Fruit fly (Drosophila melanogaster) Kc167 (cell line): ENCODE data around the gene CG10669.

Source experiments
- Myc ChIP-seq: fragments of >200 bp; optimal IDR thresholded peaks from 2 replicates; lab custom pipeline; 2017; ENCODE audit warnings: missing external identifiers
- Sin3A ChIP-seq: fragments of >200 bp; optimal IDR thresholded peaks from 2 replicates; lab custom pipeline; 2018; ENCODE audit warnings: missing external identifiers
- h ChIP-seq: fragments of >200 bp; optimal IDR thresholded peaks from 3 replicates; lab custom pipeline; 2018; ENCODE audit warnings: missing external identifiers
- insv ChIP-seq: fragments of >200 bp; optimal IDR thresholded peaks from 3 replicates; lab custom pipeline; 2018; ENCODE audit warnings: missing external identifiers
- psq ChIP-seq: fragments of >200 bp; optimal IDR thresholded peaks from 2 replicates; lab custom pipeline; 2017; ENCODE audit warnings: missing external identifiers
- ttk ChIP-seq: sonication (Bioruptor generic); optimal IDR thresholded peaks from 2 replicates; lab custom pipeline; 2017; ENCODE audit warnings: missing external identifiers

Gene CG10669

DNA sequence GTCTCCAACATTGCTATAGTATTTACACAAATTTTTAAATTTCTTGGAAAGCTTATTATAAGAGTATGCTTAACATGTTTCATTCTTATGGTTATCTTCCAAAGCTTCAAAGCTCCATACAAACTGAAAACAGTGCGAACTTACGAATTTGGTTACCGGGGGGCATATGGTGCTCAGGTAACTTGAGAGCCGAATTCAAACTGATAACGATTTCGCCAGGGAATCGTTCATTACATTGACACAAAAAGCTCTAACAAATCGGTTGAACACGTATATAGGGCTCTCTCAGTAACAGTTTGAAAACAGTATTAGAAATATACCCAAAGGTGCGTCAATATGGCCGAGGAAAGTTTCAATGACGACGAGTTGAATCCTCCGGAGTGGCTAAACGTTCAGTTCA, 34.5 kb downstream of the CG10669 start, which contains the start of gene CG13659:
Gene CG13659, plus strand, starts transcription at position 317 of the 400 bp plus-strand sequence.
- TF ChIP-seq insv (lab: Kevin White, UChicago), result no peak

DNA sequence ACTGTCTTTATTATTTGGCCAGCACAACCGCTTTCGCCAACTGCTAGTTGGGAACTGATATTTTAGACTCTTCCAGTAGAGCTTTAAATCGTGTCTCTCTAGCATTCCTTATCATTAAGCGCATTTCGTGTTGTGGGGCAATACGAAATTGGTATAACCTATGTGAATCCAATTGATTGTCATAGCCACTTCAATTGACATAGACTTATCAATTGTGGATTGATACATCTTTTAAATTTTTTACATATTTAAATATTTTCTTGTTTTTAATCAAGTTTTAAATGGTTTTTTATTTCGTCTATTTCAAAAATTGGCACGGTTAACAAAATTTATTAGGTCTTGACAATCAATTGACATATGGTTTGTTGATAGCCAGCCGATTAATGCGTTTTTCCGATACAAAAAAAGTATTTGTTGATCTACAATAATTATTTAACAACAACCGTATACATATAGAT, 35.5 kb downstream of the CG10669 start, which contains the start of gene CG31288:
Gene CG31288, minus strand, starts transcription at position 51 of the 458 bp plus-strand sequence.
- TF ChIP-seq h (lab: Kevin White, UChicago) (no peak), psq (no peak), Myc (no peak), Sin3A (lab: Kevin White, UChicago) (no peak), insv (lab: Kevin White, UChicago) (no peak), ttk (lab: Kevin White, UChicago) (no peak)

DNA sequence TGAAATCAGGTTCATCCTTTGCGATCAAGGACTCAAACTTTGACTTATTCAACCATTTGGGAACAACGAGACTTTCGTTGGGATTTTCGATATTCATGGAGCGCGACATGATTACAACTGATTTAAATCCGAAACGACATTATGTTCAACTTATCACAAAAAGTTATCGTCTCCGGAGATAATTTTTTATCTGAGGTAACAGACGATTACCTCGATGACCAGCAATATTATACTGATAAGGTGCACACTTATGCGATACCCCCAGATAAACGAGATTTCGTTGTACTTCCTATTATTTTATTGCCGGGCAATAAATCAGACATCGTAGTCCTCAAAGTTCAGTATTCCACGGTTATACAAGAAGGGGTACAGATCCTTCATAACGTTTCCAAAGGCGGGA, 37.4 kb downstream of the CG10669 start, which contains the start of gene CG31097:
Gene CG31097, minus strand, starts transcription at position 101 of the 400 bp plus-strand sequence.
- TF ChIP-seq ttk (lab: Kevin White, UChicago) (no peak), insv (lab: Kevin White, UChicago) (no peak), Myc (no peak), Sin3A (lab: Kevin White, UChicago) (no peak), h (lab: Kevin White, UChicago) (no peak), psq (no peak)

DNA sequence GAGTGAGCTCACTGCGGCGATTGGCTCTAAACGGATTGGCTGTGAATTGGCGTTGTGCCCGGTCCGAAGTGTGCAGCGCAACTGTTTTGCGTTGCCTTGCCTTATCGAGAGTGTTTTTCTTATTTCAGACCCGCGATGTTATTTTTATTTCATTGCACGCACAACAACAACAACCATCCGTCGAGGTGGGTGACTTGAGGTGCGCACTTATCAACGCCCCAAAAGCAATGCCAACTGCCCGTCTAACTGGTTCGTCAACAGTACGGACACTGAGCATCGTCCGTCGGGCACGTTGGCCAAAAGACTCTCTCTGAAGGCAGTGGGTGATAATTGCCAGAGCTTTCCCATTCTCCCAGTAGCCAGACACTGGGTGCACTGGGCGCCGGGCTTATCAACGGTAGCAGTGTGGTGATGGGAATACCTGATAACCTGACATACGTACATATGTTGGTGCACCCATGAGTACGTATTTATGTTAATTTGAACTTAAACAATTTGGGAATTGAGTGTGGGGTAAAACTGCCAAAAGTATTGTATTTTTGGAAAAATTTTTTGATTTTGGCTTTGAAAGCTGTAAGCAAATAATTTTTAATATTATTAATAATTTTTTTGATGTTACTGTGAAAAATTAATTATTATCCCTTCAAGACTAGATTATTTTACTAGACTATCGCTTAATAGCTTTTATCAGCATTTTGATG, 39.6 kb downstream of the CG10669 start, which contains the start of gene CG31102:
Gene CG31102, minus strand, starts transcription at position 275 of the 701 bp plus-strand sequence.
- no peak for TF ChIP-seq psq
- TF ChIP-seq ttk (lab: Kevin White, UChicago), result no peak
- no peak for TF ChIP-seq h (lab: Kevin White, UChicago)
- TF ChIP-seq Myc, result no peak
- no peak for TF ChIP-seq Sin3A (lab: Kevin White, UChicago)
- no peak for TF ChIP-seq insv (lab: Kevin White, UChicago)

DNA sequence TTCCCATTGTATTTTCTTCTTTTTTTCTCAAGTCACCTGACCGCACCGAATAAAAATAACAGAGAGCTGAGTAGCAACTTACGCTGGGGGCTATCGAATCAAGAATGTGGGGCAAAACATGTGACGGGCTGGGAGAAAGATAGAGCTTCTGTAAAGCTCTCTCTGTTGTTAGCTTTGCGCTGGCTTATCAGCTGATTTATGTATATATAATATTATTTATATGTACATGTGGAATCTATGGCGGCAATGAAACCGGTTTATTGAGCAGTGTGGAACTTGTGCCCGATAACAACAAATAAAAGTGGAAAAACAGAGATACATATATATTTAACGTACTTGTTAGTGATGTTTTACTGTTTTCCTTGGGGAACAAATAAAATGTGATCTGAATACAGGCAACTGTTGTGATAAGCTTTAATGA, 42.2 kb downstream of the CG10669 start, which contains the start of gene CG31098:
Gene CG31098, minus strand, starts transcription at position 114 of the 421 bp plus-strand sequence.
- TF ChIP-seq insv (lab: Kevin White, UChicago) (no peak), psq (no peak), h (lab: Kevin White, UChicago) (no peak)

DNA sequence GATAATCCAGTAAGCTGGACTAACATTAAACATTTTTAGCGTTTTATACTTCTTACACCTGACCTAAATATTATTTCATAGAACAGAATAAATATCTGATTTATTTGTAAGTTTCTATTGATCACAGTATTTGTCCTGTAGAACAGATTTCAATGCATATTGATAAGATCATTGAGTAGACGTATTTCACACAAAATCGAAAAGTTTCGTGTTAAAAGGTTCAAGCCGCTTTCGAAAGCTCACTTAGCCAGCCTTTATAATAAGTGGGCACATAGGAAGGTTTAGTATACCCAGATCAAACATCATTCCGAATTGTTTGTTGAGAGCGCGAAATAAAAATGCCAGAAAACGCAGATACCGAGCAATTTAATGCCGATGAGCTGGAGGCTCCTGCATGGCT, 45.5 kb downstream of the CG10669 start, which contains the start of gene CG11893:
Gene CG11893, plus strand, starts transcription at position 301 of the 400 bp plus-strand sequence.
- no peak for TF ChIP-seq h (lab: Kevin White, UChicago)
- TF ChIP-seq Myc, result no peak
- TF ChIP-seq insv (lab: Kevin White, UChicago), result no peak

DNA sequence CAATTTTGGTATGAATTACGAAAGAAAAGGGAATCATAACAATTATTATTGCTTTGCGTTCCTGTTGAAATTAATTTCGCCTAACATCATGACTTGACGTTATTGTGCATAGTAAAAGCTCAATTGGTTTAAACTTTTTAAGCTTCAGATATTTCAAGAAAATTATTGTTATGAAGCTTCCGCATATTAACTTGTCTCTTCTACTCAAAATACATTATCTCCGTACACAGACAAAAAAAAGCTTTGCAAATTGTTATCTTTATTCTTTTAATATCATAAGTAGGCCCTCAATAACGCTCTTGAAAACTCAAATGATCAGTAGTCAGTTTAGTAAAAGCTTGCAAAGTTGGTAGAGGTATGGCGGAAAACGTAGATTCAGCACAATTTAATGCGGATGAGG, 47.9 kb downstream of the CG10669 start, which contains the start of gene CG13658:
Gene CG13658, plus strand, starts transcription at position 347 of the 400 bp plus-strand sequence.
- no peak for TF ChIP-seq psq
- TF ChIP-seq insv (lab: Kevin White, UChicago), result no peak
- TF ChIP-seq h (lab: Kevin White, UChicago), result no peak
- no peak for TF ChIP-seq Sin3A (lab: Kevin White, UChicago)
- TF ChIP-seq Myc, result no peak
- TF ChIP-seq ttk (lab: Kevin White, UChicago), result no peak

DNA sequence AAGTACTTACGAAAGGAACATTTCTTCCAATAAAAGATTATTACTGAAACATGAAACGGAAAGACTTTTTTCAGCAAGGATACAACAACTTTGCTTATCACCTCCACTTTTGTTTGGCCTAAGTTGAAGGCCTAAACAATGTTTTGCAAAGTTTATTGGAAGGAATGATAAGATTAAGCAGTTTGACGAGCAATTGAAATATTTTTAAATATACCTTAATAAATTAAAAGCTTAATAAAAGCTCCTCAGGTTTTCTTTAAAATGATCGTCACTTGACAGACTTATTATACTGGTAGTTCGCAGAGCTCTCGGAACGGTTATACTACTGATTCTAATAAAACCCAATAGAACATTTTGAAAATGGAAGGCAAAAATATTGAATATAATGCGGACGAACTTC, 49.9 kb downstream of the CG10669 start, which contains the start of gene CG31104:
Gene CG31104, plus strand, starts transcription at position 301 of the 400 bp plus-strand sequence.
- TF ChIP-seq Sin3A (lab: Kevin White, UChicago) (no peak), psq (no peak), ttk (lab: Kevin White, UChicago) (no peak), Myc (no peak), insv (lab: Kevin White, UChicago) (no peak), h (lab: Kevin White, UChicago) (no peak)

DNA sequence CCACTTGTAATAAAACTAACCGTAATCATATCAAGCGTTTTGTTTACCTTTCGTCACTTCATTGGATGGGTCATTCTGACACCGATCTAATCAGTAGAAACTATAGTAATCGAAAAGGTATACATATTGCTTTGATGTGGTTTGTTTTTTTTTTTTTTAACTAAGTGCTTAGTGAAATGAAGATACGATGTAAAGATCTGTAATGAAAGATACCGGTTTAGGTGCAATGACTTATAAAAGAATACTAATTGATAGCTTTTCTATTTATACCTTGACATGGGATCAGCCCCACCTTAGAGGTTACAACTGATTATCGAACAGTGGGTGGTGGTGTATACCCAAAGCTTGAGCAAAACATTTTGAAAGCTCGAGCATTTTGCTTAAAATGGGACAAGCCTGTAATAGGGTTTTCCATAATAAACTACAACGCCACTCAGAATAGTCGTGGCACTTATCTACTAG, 51.8 kb downstream of the CG10669 start, which contains the start of gene CG31300:
Gene CG31300, plus strand, starts transcription at position 412 of the 462 bp plus-strand sequence.
- TF ChIP-seq Myc, result no peak
- TF ChIP-seq ttk (lab: Kevin White, UChicago), result no peak
